Fruit fly (Drosophila melanogaster) whole organism, adult: ENCODE data around the gene CG14543.
A peak's percentile ranks its signal among the peaks of the same experiment; 100 is the strongest.

Experiments
- CG1620 ChIP-seq: fragments of 200-800 bp; sonication (Bioruptor generic); optimal IDR thresholded peaks from 2 replicates; lab custom pipeline; 2016; ENCODE audit warnings: missing biosample characterization, missing genetic modification characterization
- CG5204 ChIP-seq: fragments of 200-800 bp; sonication (Bioruptor generic); optimal IDR thresholded peaks from 2 replicates; lab custom pipeline; 2016; ENCODE audit warnings: missing biosample characterization, missing genetic modification characterization
- CG7045 ChIP-seq: fragments of 200-800 bp; sonication (Bioruptor generic); optimal IDR thresholded peaks from 2 replicates; lab custom pipeline; 2017; ENCODE audit warnings: missing biosample characterization, mild to moderate bottlenecking, missing genetic modification characterization
- CG7101 ChIP-seq: fragments of 200-800 bp; sonication (Bioruptor generic); optimal IDR thresholded peaks from 2 replicates; lab custom pipeline; 2018; ENCODE audit warnings: missing biosample characterization, mild to moderate bottlenecking, missing genetic modification characterization, moderate library complexity
- Crg-1 ChIP-seq: fragments of 200-800 bp; sonication (Bioruptor generic); optimal IDR thresholded peaks from 2 replicates; lab custom pipeline; 2016; ENCODE audit warnings: missing biosample characterization, missing genetic modification characterization
- tj ChIP-seq: fragments of 200-800 bp; sonication (Bioruptor generic); optimal IDR thresholded peaks from 3 replicates; lab custom pipeline; 2017; ENCODE audit warnings: missing biosample characterization, mild to moderate bottlenecking, missing genetic modification characterization, moderate library complexity

DNA sequence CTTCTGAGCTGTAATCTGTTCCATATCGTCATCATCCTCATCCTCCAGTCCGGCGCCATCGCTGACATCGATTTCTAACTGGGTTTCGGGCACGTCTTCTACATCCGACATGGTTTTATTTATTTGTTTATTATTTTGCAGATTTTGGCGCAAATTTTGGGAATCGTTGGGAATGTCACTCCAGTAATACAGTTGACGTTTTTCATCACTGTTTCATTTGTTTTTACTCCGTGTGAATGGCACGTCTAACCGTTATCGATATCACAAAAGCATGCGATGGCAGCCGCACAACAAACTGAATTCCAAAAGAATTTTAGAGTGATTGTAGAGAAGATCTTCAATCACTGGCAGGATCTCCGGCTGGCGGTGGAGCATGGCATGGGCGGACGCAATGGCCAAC, at the start of gene CG14543, which contains the start of gene Sld5:
- TF ChIP-seq CG7045 (GFP tag; lab: Kevin White, UChicago) (no peak), CG5204 (GFP tag; lab: Kevin White, UChicago) (no peak), tj (no peak), Crg-1 (peak; percentile 28), CG1620 (GFP tag; lab: Kevin White, UChicago) (peak; percentile 21), CG7101 (tag; lab: Kevin White, UChicago) (peak; percentile 52)
